Fruit fly (Drosophila melanogaster) whole organism, embryonic: Measurements from ENCODE around the gene CG13309.

Source experiments
- Awh ChIP-seq: fragments of 200-800 bp; sonication (Bioruptor generic); IDR thresholded peaks from 2 replicates; pipeline ENCODE4, ENCODE4 v1.3.6; 2022; ENCODE audit warnings: missing biosample characterization, missing genetic modification characterization
- CG12155 ChIP-seq: fragments of 200-800 bp; sonication (Bioruptor generic); optimal IDR thresholded peaks from 3 replicates; lab custom pipeline; 2016; ENCODE audit warnings: missing biosample characterization, missing genetic modification characterization
- CG12236 ChIP-seq: fragments of 200-800 bp; sonication (Bioruptor generic); optimal IDR thresholded peaks from 2 replicates; lab custom pipeline; 2016; ENCODE audit warnings: missing biosample characterization, missing genetic modification characterization
- CG15269 ChIP-seq: fragments of 200-800 bp; sonication (Bioruptor generic); optimal IDR thresholded peaks from 2 replicates; lab custom pipeline; 2018; ENCODE audit warnings: missing biosample characterization, mild to moderate bottlenecking, missing genetic modification characterization, moderate library complexity
- CG15601 ChIP-seq: fragments of 200-800 bp; sonication (Bioruptor generic); optimal IDR thresholded peaks from 3 replicates; lab custom pipeline; 2019; ENCODE audit warnings: missing biosample characterization, mild to moderate bottlenecking, missing genetic modification characterization, moderate library complexity
- CG1602 ChIP-seq: fragments of 200-800 bp; sonication (Bioruptor generic); optimal IDR thresholded peaks from 3 replicates; lab custom pipeline; 2016; ENCODE audit warnings: missing biosample characterization, missing genetic modification characterization
- CG17328 ChIP-seq: fragments of 200-800 bp; sonication (Bioruptor generic); IDR thresholded peaks from 2 replicates; pipeline ENCODE4 v1.3.6; 2022; ENCODE audit warnings: missing biosample characterization, missing genetic modification characterization
- CG18619 ChIP-seq: fragments of 200-800 bp; sonication (Bioruptor generic); optimal IDR thresholded peaks from 3 replicates; lab custom pipeline; 2017; ENCODE audit warnings: missing biosample characterization, mild to moderate bottlenecking, missing genetic modification characterization
- CG18764 ChIP-seq: fragments of 200-800 bp; sonication (Bioruptor generic); optimal IDR thresholded peaks from 3 replicates; lab custom pipeline; 2016; ENCODE audit warnings: missing biosample characterization, missing genetic modification characterization
- CG2678 ChIP-seq: fragments of 200-800 bp; sonication (Bioruptor generic); optimal IDR thresholded peaks from 3 replicates; lab custom pipeline; 2019; ENCODE audit warnings: missing biosample characterization, mild to moderate bottlenecking, missing genetic modification characterization, moderate library complexity
- CG2875 ChIP-seq: fragments of 200-800 bp; sonication (Bioruptor generic); optimal IDR thresholded peaks from 2 replicates; lab custom pipeline; 2017; ENCODE audit warnings: missing biosample characterization, mild to moderate bottlenecking, missing genetic modification characterization, missing genetic modification reagents
- CG31365 ChIP-seq: fragments of 200-800 bp; sonication (Bioruptor generic); optimal IDR thresholded peaks from 2 replicates; lab custom pipeline; 2018; ENCODE audit warnings: missing biosample characterization, mild to moderate bottlenecking, missing genetic modification characterization
- CG33213 ChIP-seq: fragments of 200-800 bp; sonication (Bioruptor generic); optimal IDR thresholded peaks from 3 replicates; lab custom pipeline; 2016; ENCODE audit warnings: missing biosample characterization, missing genetic modification characterization
- CG34422 ChIP-seq: fragments of 200-800 bp; sonication (Bioruptor generic); IDR thresholded peaks from 3 replicates; pipeline ENCODE4 v1.3.6; 2022; ENCODE audit warnings: missing biosample characterization, missing genetic modification characterization
- CG3838 ChIP-seq: fragments of 200-800 bp; sonication (Bioruptor generic); optimal IDR thresholded peaks from 3 replicates; lab custom pipeline; 2016; ENCODE audit warnings: missing biosample characterization, missing genetic modification characterization
- CG5953 ChIP-seq: fragments of 200-800 bp; sonication (Bioruptor generic); IDR thresholded peaks from 2 replicates; pipeline ENCODE4 v1.3.6; 2022; ENCODE audit warnings: missing biosample characterization, missing genetic modification characterization
- CG6175 ChIP-seq: fragments of 200-800 bp; sonication (Bioruptor generic); IDR thresholded peaks from 3 replicates; pipeline ENCODE4 v1.3.6; 2022; ENCODE audit warnings: missing biosample characterization, missing genetic modification characterization
- CG6272 ChIP-seq: fragments of 200-800 bp; sonication (Bioruptor generic); IDR thresholded peaks from 2 replicates; pipeline ENCODE4 v1.3.6; 2022; ENCODE audit warnings: missing biosample characterization, missing genetic modification characterization
- CG8944 ChIP-seq: fragments of 200-800 bp; sonication (Bioruptor generic); optimal IDR thresholded peaks from 3 replicates; lab custom pipeline; 2016; ENCODE audit warnings: missing biosample characterization, missing genetic modification characterization
- CkIIα-i1 ChIP-seq: fragments of 200-800 bp; sonication (Bioruptor generic); IDR thresholded peaks from 2 replicates; pipeline ENCODE4 v1.3.6; 2022; ENCODE audit warnings: missing biosample characterization, missing genetic modification characterization
- D ChIP-seq, 2 experiments: fragments of 200-800 bp in 1 of 2; fragments of >200 bp in 1 of 2; sonication (Bioruptor generic) in 1 of 2; optimal IDR thresholded peaks; 2 replicates in 1 of 2; 3 replicates in 1 of 2; lab custom pipeline; 2017; ENCODE audit warnings: mild to moderate bottlenecking in 1 of 2, missing biosample characterization in 1 of 2, missing genetic modification characterization in 1 of 2, missing genetic modification reagents in 1 of 2
- E2f1 ChIP-seq: fragments of 200-800 bp; sonication (Bioruptor generic); IDR thresholded peaks from 2 replicates; pipeline ENCODE4 v1.3.6; 2022; ENCODE audit warnings: missing biosample characterization, missing genetic modification characterization
- ERR ChIP-seq: fragments of 200-800 bp; sonication (Bioruptor generic); optimal IDR thresholded peaks from 2 replicates; lab custom pipeline; 2016; ENCODE audit warnings: missing biosample characterization, missing genetic modification characterization
- Hr3 ChIP-seq: fragments of 200-800 bp; sonication (Bioruptor generic); optimal IDR thresholded peaks from 3 replicates; lab custom pipeline; 2016; ENCODE audit warnings: missing biosample characterization, missing genetic modification characterization
- Hr78 ChIP-seq, 2 experiments: fragments of 200-800 bp in 1 of 2; fragments of >200 bp in 1 of 2; sonication (Bioruptor generic) in 1 of 2; optimal IDR thresholded peaks; 2 replicates each; lab custom pipeline; 2017 to 2019; ENCODE audit warnings: missing biosample characterization in 2 of 2, missing genetic modification characterization in 2 of 2, mild to moderate bottlenecking in 1 of 2, moderate library complexity in 1 of 2
- Jarid2 ChIP-seq: fragments of 200-800 bp; sonication (Bioruptor generic); optimal IDR thresholded peaks from 3 replicates; lab custom pipeline; 2017; ENCODE audit warnings: mild to moderate bottlenecking, missing biosample characterization, missing genetic modification reagents, missing genetic modification characterization
- Mad ChIP-seq: fragments of 200-800 bp; sonication (Bioruptor generic); optimal IDR thresholded peaks from 2 replicates; lab custom pipeline; 2016; ENCODE audit warnings: missing biosample characterization, missing genetic modification characterization
- PHDP ChIP-seq: fragments of 200-800 bp; sonication (Bioruptor generic); optimal IDR thresholded peaks from 3 replicates; lab custom pipeline; 2018; ENCODE audit warnings: missing biosample characterization, mild to moderate bottlenecking, missing genetic modification characterization, moderate library complexity
- Pdp1 ChIP-seq, 2 experiments: fragments of 200-800 bp; sonication (Bioruptor generic); optimal IDR thresholded peaks; 3 replicates each; lab custom pipeline; 2016; ENCODE audit warnings: missing biosample characterization in 2 of 2, missing genetic modification characterization in 2 of 2, mild to moderate bottlenecking in 1 of 2, moderate library complexity in 1 of 2
- Sry-δ ChIP-seq: fragments of 200-800 bp; sonication (Bioruptor generic); optimal IDR thresholded peaks from 2 replicates; lab custom pipeline; 2016; ENCODE audit warnings: missing biosample characterization, missing genetic modification characterization
- btn ChIP-seq: fragments of 200-800 bp; sonication (Bioruptor generic); optimal IDR thresholded peaks from 2 replicates; lab custom pipeline; 2016; ENCODE audit warnings: missing biosample characterization, missing genetic modification characterization
- cad ChIP-seq: fragments of >200 bp; optimal IDR thresholded peaks from 2 replicates; lab custom pipeline; 2017; ENCODE audit warnings: missing biosample characterization, missing genetic modification characterization
- ci ChIP-seq: fragments of 200-800 bp; sonication (Bioruptor generic); IDR thresholded peaks from 3 replicates; pipeline ENCODE4 v1.3.6; 2022; ENCODE audit warnings: missing biosample characterization, missing genetic modification characterization
- en ChIP-seq: fragments of 200-800 bp; sonication (Bioruptor generic); optimal IDR thresholded peaks from 2 replicates; lab custom pipeline; 2016; ENCODE audit warnings: missing biosample characterization, missing genetic modification characterization
- eyg ChIP-seq: fragments of 200-800 bp; sonication (Bioruptor generic); optimal IDR thresholded peaks from 3 replicates; lab custom pipeline; 2016; ENCODE audit warnings: missing biosample characterization, missing genetic modification characterization
- fd102C ChIP-seq: fragments of 200-800 bp; sonication (Bioruptor generic); optimal IDR thresholded peaks from 2 replicates; lab custom pipeline; 2018; ENCODE audit warnings: missing biosample characterization, mild to moderate bottlenecking, missing genetic modification characterization, moderate library complexity
- fd3F ChIP-seq: fragments of 200-800 bp; sonication (Bioruptor generic); optimal IDR thresholded peaks from 2 replicates; lab custom pipeline; 2018; ENCODE audit warnings: missing biosample characterization, mild to moderate bottlenecking, missing genetic modification characterization, moderate library complexity
- fd96Cb ChIP-seq: fragments of 200-800 bp; sonication (Bioruptor generic); optimal IDR thresholded peaks from 2 replicates; lab custom pipeline; 2018; ENCODE audit warnings: missing biosample characterization, mild to moderate bottlenecking, missing genetic modification characterization, moderate library complexity
- gt ChIP-seq: fragments of 200-800 bp; sonication (Bioruptor generic); IDR thresholded peaks from 2 replicates; pipeline ENCODE4 v1.3.6; 2022; ENCODE audit warnings: missing biosample characterization, missing genetic modification characterization
- jigr1 ChIP-seq: fragments of 200-800 bp; sonication (Bioruptor generic); IDR thresholded peaks from 3 replicates; pipeline ENCODE4 v1.3.6; 2022; ENCODE audit warnings: missing biosample characterization, missing genetic modification characterization
- lbe ChIP-seq: fragments of 200-800 bp; sonication (Bioruptor generic); optimal IDR thresholded peaks from 2 replicates; lab custom pipeline; 2016; ENCODE audit warnings: missing biosample characterization, mild to moderate bottlenecking, missing genetic modification characterization
- mam ChIP-seq: fragments of 200-800 bp; sonication (Bioruptor generic); optimal IDR thresholded peaks from 3 replicates; lab custom pipeline; 2016; ENCODE audit warnings: missing biosample characterization, missing genetic modification characterization
- onecut ChIP-seq: fragments of 200-800 bp; sonication (Bioruptor generic); IDR thresholded peaks from 2 replicates; pipeline ENCODE4 v1.3.6; 2022; ENCODE audit warnings: missing biosample characterization, missing genetic modification characterization
- psq ChIP-seq: fragments of 200-800 bp; sonication (Bioruptor generic); optimal IDR thresholded peaks from 2 replicates; lab custom pipeline; 2017; ENCODE audit warnings: missing biosample characterization, missing genetic modification characterization
- shn ChIP-seq: fragments of 200-800 bp; sonication (Bioruptor generic); optimal IDR thresholded peaks from 3 replicates; lab custom pipeline; 2016; ENCODE audit warnings: missing biosample characterization, missing genetic modification characterization
- sim ChIP-seq: fragments of 200-800 bp; sonication (Bioruptor generic); IDR thresholded peaks from 2 replicates; pipeline ENCODE4 v1.3.6; 2022; ENCODE audit warnings: missing biosample characterization, missing genetic modification characterization
- so ChIP-seq: fragments of 200-800 bp; sonication (Bioruptor generic); IDR thresholded peaks from 3 replicates; pipeline ENCODE4 v1.3.6; 2022; ENCODE audit warnings: missing biosample characterization, missing genetic modification characterization
- sqz ChIP-seq: fragments of 200-800 bp; sonication (Bioruptor generic); optimal IDR thresholded peaks from 3 replicates; lab custom pipeline; 2018; ENCODE audit warnings: missing biosample characterization, mild to moderate bottlenecking, missing genetic modification characterization
- tx ChIP-seq: fragments of 200-800 bp; sonication (Bioruptor generic); optimal IDR thresholded peaks from 2 replicates; lab custom pipeline; 2016; ENCODE audit warnings: missing biosample characterization, missing genetic modification characterization
- wdn ChIP-seq: fragments of 200-800 bp; sonication (Bioruptor generic); IDR thresholded peaks from 2 replicates; pipeline ENCODE4 v1.3.6; 2022; ENCODE audit warnings: missing biosample characterization, missing genetic modification characterization

CG13309 gene

dm6 chr3L:8832737-8833466 is 22.7 kb downstream of the CG13309 start (continued):
- no peak for TF ChIP-seq en
- TF ChIP-seq ci (GFP tag; lab: Robert Waterston, UW): no peak
- TF ChIP-seq CG18764 (GFP tag; lab: Kevin White, UChicago): no peak
- TF ChIP-seq mam (GFP tag; lab: Kevin White, UChicago): no peak
- TF ChIP-seq shn: no peak
- no peak for TF ChIP-seq lbe (GFP tag; lab: Kevin White, UChicago)
- TF ChIP-seq Hr78 (GFP tag; optimal IDR thresholded peaks at IDR 0.05; lab: Kevin White, UChicago): peak in 1 of 2 experiments; percentile 9
- 0 out of 2 replicates have a peak, but pooled peaks have one; percentile 18 for TF ChIP-seq CG5953 (GFP tag; lab: Robert Waterston, UW)
- TF ChIP-seq CG3838: no peak
- TF ChIP-seq CG31365: no peak
- TF ChIP-seq fd102C (GFP tag; lab: Kevin White, UChicago): no peak
- no peak for TF ChIP-seq CG34422 (GFP tag; lab: Robert Waterston, UW)
- no peak for TF ChIP-seq psq
- TF ChIP-seq Sry-δ (GFP tag; lab: Kevin White, UChicago): no peak
- TF ChIP-seq CG33213: no peak
- no peak for TF ChIP-seq E2f1
- TF ChIP-seq Pdp1 (GFP tag; optimal IDR thresholded peaks at IDR 0.05; lab: Kevin White, UChicago): peak in 1 of 2 experiments; percentile 86
- TF ChIP-seq btn: no peak
- TF ChIP-seq Mad (GFP tag; lab: Kevin White, UChicago): no peak
- TF ChIP-seq tx (GFP tag; lab: Kevin White, UChicago): no peak
- no peak for TF ChIP-seq sqz (GFP tag; lab: Kevin White, UChicago)
- peak; percentile 95 for TF ChIP-seq D (optimal IDR thresholded peaks at IDR 0.05; lab: Kevin White, UChicago)
- no peak for TF ChIP-seq D (GFP tag; optimal IDR thresholded peaks at IDR 0.05; lab: Kevin White, UChicago)
- TF ChIP-seq CG18619 (GFP tag; lab: Kevin White, UChicago): no peak
- TF ChIP-seq CkIIα-i1: 0 out of 2 replicates have a peak, but pooled peaks have one; percentile 11
- TF ChIP-seq CG6272 (GFP tag; lab: Robert Waterston, UW): no peak
- no peak for TF ChIP-seq CG15601 (tag; lab: Kevin White, UChicago)
- no peak for TF ChIP-seq CG15269 (tag; lab: Kevin White, UChicago)
- TF ChIP-seq CG8944 (GFP tag; lab: Kevin White, UChicago): no peak
- TF ChIP-seq Awh (GFP tag; lab: Robert Waterston, UW): 0 out of 2 replicates have a peak, but pooled peaks have one; percentile 7
- TF ChIP-seq onecut (GFP tag; lab: Robert Waterston, UW): no peak
- no peak for TF ChIP-seq CG12236 (GFP tag; lab: Kevin White, UChicago)
- TF ChIP-seq so (GFP tag; lab: Robert Waterston, UW): 0 out of 3 replicates have a peak, but pooled peaks have one; percentile 7
- TF ChIP-seq gt (GFP tag; lab: Robert Waterston, UW): no peak
- no peak for TF ChIP-seq PHDP
- 0 out of 2 replicates have a peak, but pooled peaks have one; percentile 15 for TF ChIP-seq sim (GFP tag; lab: Robert Waterston, UW)
- TF ChIP-seq wdn (GFP tag; lab: Robert Waterston, UW): no peak
- peak; percentile 93 for TF ChIP-seq cad (GFP tag; lab: Kevin White, UChicago)
- TF ChIP-seq jigr1 (GFP tag; lab: Robert Waterston, UW): no peak
- TF ChIP-seq fd96Cb (tag; lab: Kevin White, UChicago): no peak
- TF ChIP-seq Jarid2 (GFP tag; lab: Kevin White, UChicago): no peak
- TF ChIP-seq CG6175: no peak
- TF ChIP-seq CG2678 (tag; lab: Kevin White, UChicago): no peak
- no peak for TF ChIP-seq eyg (GFP tag; lab: Kevin White, UChicago)
- TF ChIP-seq fd3F (GFP tag; lab: Kevin White, UChicago): no peak
- no peak for TF ChIP-seq CG1602 (GFP tag; lab: Kevin White, UChicago)
- no peak for TF ChIP-seq ERR
- TF ChIP-seq Hr3: no peak
- TF ChIP-seq CG17328 (GFP tag; lab: Robert Waterston, UW): no peak
- no peak for TF ChIP-seq CG12155 (GFP tag; lab: Kevin White, UChicago)
- no peak for TF ChIP-seq CG2875
